Worm (Caenorhabditis elegans) whole organism, young adult: ENCODE results near the gene tag-10.

Experiments
- D2030.7 ChIP-seq: fragments of 200-800 bp; sonication (Bioruptor generic); IDR thresholded peaks from 2 replicates; pipeline ENCODE4 v1.3.6; 2022; ENCODE audit warnings: missing genetic modification reagents, missing genetic modification characterization, missing compliant biosample characterization
- F55B11.4 ChIP-seq: sonication (generic microtip); optimal IDR thresholded peaks from 2 replicates; lab custom pipeline; 2016; ENCODE audit warnings: missing compliant biosample characterization, missing genetic modification characterization, borderline replicate concordance; ENCODE audit not compliant: insufficient read depth
- F57A8.1 ChIP-seq: fragments of 200-800 bp; sonication (Bioruptor generic); optimal IDR thresholded peaks from 2 replicates; lab custom pipeline; 2018; ENCODE audit warnings: mild to moderate bottlenecking, missing genetic modification characterization, moderate library complexity, missing compliant biosample characterization
- F57C9.4 ChIP-seq: sonication (generic microtip); optimal IDR thresholded peaks from 2 replicates; lab custom pipeline; 2017; ENCODE audit warnings: mild to moderate bottlenecking, missing genetic modification characterization, missing compliant biosample characterization
- T26A5.8 ChIP-seq: sonication (generic microtip); optimal IDR thresholded peaks from 2 replicates; lab custom pipeline; 2016; ENCODE audit warnings: missing genetic modification characterization, missing compliant biosample characterization
- ZK185.1 ChIP-seq: sonication (generic microtip); optimal IDR thresholded peaks from 2 replicates; lab custom pipeline; 2016; ENCODE audit warnings: mild to moderate bottlenecking, missing genetic modification characterization, missing compliant biosample characterization; ENCODE audit not compliant: poor library complexity, severe bottlenecking
- athp-1 ChIP-seq: sonication (generic microtip); optimal IDR thresholded peaks from 2 replicates; lab custom pipeline; 2017; ENCODE audit warnings: mild to moderate bottlenecking, missing genetic modification characterization, missing compliant biosample characterization
- attf-5 ChIP-seq: fragments of 200-800 bp; sonication (Bioruptor generic); optimal IDR thresholded peaks from 2 replicates; lab custom pipeline; 2018; ENCODE audit warnings: mild to moderate bottlenecking, missing genetic modification characterization, missing compliant biosample characterization
- bed-2 ChIP-seq: fragments of 200-800 bp; sonication (Bioruptor generic); IDR thresholded peaks from 2 replicates; pipeline ENCODE4 v1.3.6; 2022; ENCODE audit warnings: missing genetic modification reagents, missing genetic modification characterization, missing compliant biosample characterization
- ceh-100 ChIP-seq: fragments of 200-800 bp; sonication (Bioruptor generic); IDR thresholded peaks from 2 replicates; pipeline ENCODE4 v1.3.6; 2022; ENCODE audit warnings: missing genetic modification reagents, missing genetic modification characterization, missing compliant biosample characterization
- ceh-40 ChIP-seq: fragments of 200-800 bp; sonication (Bioruptor generic); IDR thresholded peaks from 2 replicates; pipeline ENCODE4 v1.3.6; 2022; ENCODE audit warnings: missing genetic modification characterization, missing compliant biosample characterization
- ceh-79 ChIP-seq: sonication (generic microtip); optimal IDR thresholded peaks from 2 replicates; lab custom pipeline; 2017; ENCODE audit warnings: mild to moderate bottlenecking, missing genetic modification characterization, missing compliant biosample characterization
- dox-1 ChIP-seq: fragments of 200-800 bp; sonication (Bioruptor generic); IDR thresholded peaks from 2 replicates; pipeline ENCODE4 v1.3.6; 2022; ENCODE audit warnings: missing genetic modification reagents, missing genetic modification characterization, missing compliant biosample characterization
- efl-1 ChIP-seq: fragments of 150-350 bp; optimal IDR thresholded peaks from 2 replicates; lab custom pipeline; 2014; ENCODE audit warnings: missing biosample characterization, missing genetic modification reagents, missing genetic modification characterization
- egrh-3 ChIP-seq: fragments of 200-800 bp; sonication (Bioruptor generic); IDR thresholded peaks from 2 replicates; pipeline ENCODE4 v1.3.6; 2022; ENCODE audit warnings: missing genetic modification reagents, missing genetic modification characterization, missing compliant biosample characterization
- ekl-4 ChIP-seq: fragments of 200-800 bp; sonication (Bioruptor generic); IDR thresholded peaks from 2 replicates; pipeline ENCODE4 v1.3.6; 2022; ENCODE audit warnings: missing genetic modification reagents, missing genetic modification characterization, missing compliant biosample characterization
- hlh-26 ChIP-seq: fragments of 200-800 bp; sonication (Bioruptor generic); conservative IDR thresholded peaks from 2 replicates; pipeline ENCODE4 v1.3.6; 2022; ENCODE audit warnings: missing genetic modification reagents, missing genetic modification characterization, missing compliant biosample characterization
- hmg-1.2 ChIP-seq: fragments of 200-800 bp; sonication (Bioruptor generic); IDR thresholded peaks from 2 replicates; pipeline ENCODE4 v1.3.6; 2022; ENCODE audit warnings: missing genetic modification reagents, missing genetic modification characterization, missing compliant biosample characterization
- lin-26 ChIP-seq: fragments of 200-800 bp; sonication (Bioruptor generic); IDR thresholded peaks from 2 replicates; pipeline ENCODE4 v1.3.6; 2022; ENCODE audit warnings: missing genetic modification reagents, missing genetic modification characterization, missing compliant biosample characterization
- lin-40 ChIP-seq: sonication (generic microtip); optimal IDR thresholded peaks from 2 replicates; lab custom pipeline; 2016; ENCODE audit warnings: missing genetic modification characterization, mild to moderate bottlenecking, missing compliant biosample characterization, missing genotype, missing genetic modification reagents
- mcd-1 ChIP-seq: fragments of 200-800 bp; sonication (Bioruptor generic); IDR thresholded peaks from 2 replicates; pipeline ENCODE4 v1.3.6; 2022; ENCODE audit warnings: missing genetic modification reagents, missing genetic modification characterization, missing compliant biosample characterization
- mel-28 ChIP-seq: sonication (generic microtip); optimal IDR thresholded peaks from 2 replicates; lab custom pipeline; 2016; ENCODE audit warnings: borderline replicate concordance, mild to moderate bottlenecking, missing genetic modification characterization, missing compliant biosample characterization
- nfya-1 ChIP-seq: sonication (generic microtip); optimal IDR thresholded peaks from 2 replicates; lab custom pipeline; 2017; ENCODE audit warnings: antibody characterized with exemption, missing compliant biosample characterization, missing genetic modification characterization, borderline replicate concordance; ENCODE audit not compliant: insufficient read depth
- nhr-80 ChIP-seq: sonication (generic microtip); optimal IDR thresholded peaks from 2 replicates; lab custom pipeline; 2016; ENCODE audit warnings: missing genetic modification characterization, missing compliant biosample characterization
- pbrm-1 ChIP-seq: fragments of 200-800 bp; sonication (Bioruptor generic); IDR thresholded peaks from 2 replicates; pipeline ENCODE4 v1.3.6; 2022; ENCODE audit warnings: missing genetic modification reagents, missing genetic modification characterization, missing compliant biosample characterization
- pha-4 ChIP-seq: fragments of 150-350 bp; sonication (generic microtip); optimal IDR thresholded peaks from 2 replicates; lab custom pipeline; 2014; ENCODE audit warnings: missing biosample characterization, missing genetic modification reagents, missing genetic modification characterization
- rec-8 ChIP-seq, 2 experiments: sonication (generic microtip); optimal IDR thresholded peaks; 2 replicates each; lab custom pipeline; 2016; ENCODE audit warnings: mild to moderate bottlenecking in 2 of 2, missing genetic modification characterization in 2 of 2, missing genetic modification reagents in 2 of 2, missing genotype in 2 of 2, missing biosample characterization in 1 of 2, missing compliant biosample characterization in 1 of 2, moderate library complexity in 1 of 2
- tbx-9 ChIP-seq: sonication (generic microtip); optimal IDR thresholded peaks from 2 replicates; lab custom pipeline; 2016; ENCODE audit warnings: borderline replicate concordance, missing genetic modification characterization, inconsistent platforms, missing compliant biosample characterization
- tlf-1 ChIP-seq: fragments of 200-800 bp; sonication (Bioruptor generic); optimal IDR thresholded peaks from 2 replicates; lab custom pipeline; 2018; ENCODE audit warnings: mild to moderate bottlenecking, missing genetic modification characterization, missing compliant biosample characterization
- unc-130 ChIP-seq: sonication (generic microtip); optimal IDR thresholded peaks from 2 replicates; lab custom pipeline; 2016; ENCODE audit warnings: missing genetic modification reagents, missing genetic modification characterization, missing compliant biosample characterization
- xnd-1 ChIP-seq: sonication (generic microtip); optimal IDR thresholded peaks from 2 replicates; lab custom pipeline; 2016; ENCODE audit warnings: missing genotype, missing genetic modification reagents, missing genetic modification characterization, missing compliant biosample characterization
- zfh-2 ChIP-seq: fragments of 200-800 bp; sonication (Bioruptor generic); conservative IDR thresholded peaks from 2 replicates; pipeline ENCODE4 v1.3.6; 2022; ENCODE audit warnings: missing genetic modification reagents, missing genetic modification characterization, missing compliant biosample characterization
- ztf-22 ChIP-seq: fragments of 200-800 bp; sonication (Bioruptor generic); optimal IDR thresholded peaks from 2 replicates; lab custom pipeline; 2018; ENCODE audit warnings: mild to moderate bottlenecking, missing genetic modification characterization, moderate library complexity, missing compliant biosample characterization

The tag-10 gene

ce11 chrII:13637464-13637863 is 5.1 kb downstream of the tag-10 start:
- peak; percentile 36; the same call in 1 of the 2 replicates for TF ChIP-seq egrh-3 (GFP tag; lab: Robert Waterston, UW)
- TF ChIP-seq ceh-100 (GFP tag; lab: Robert Waterston, UW) = no peak
- TF ChIP-seq D2030.7 = no peak
- no peak for TF ChIP-seq ceh-79 (tag; lab: Kevin White, UChicago)
- TF ChIP-seq nfya-1 (tag; lab: Kevin White, UChicago) = no peak
- peak; percentile 50; the same call in 1 of the 2 replicates for TF ChIP-seq zfh-2 (GFP tag; lab: Robert Waterston, UW)

- TF ChIP-seq F57A8.1 (GFP tag; lab: Kevin White, UChicago) = peak; percentile 23
- no peak for TF ChIP-seq xnd-1 (tag; lab: Kevin White, UChicago)
- TF ChIP-seq zfh-2 (GFP tag; lab: Robert Waterston, UW) = peak; percentile 40; the same call in 1 of the 2 replicates
- 0 out of 2 replicates have a peak, but pooled peaks have one; percentile 15 for TF ChIP-seq lin-26 (GFP tag; lab: Robert Waterston, UW)
- 0 out of 2 replicates have a peak, but pooled peaks have one; percentile 5 for TF ChIP-seq mcd-1 (GFP tag; lab: Robert Waterston, UW)
Observed at ce11 chrII:13637941-13638489, 5.6 kb downstream of the tag-10 start, which contains the start of gene phdh-1. TSS of gene phdh-1 (minus strand) at chrII:13638480.

- peak; percentile 29 for TF ChIP-seq lin-40
- TF ChIP-seq rec-8 (tag; optimal IDR thresholded peaks at IDR 0.05; lab: Kevin White, UChicago) = no peak
- TF ChIP-seq ZK185.1 (tag; lab: Kevin White, UChicago) = peak; percentile 5
- peak; percentile 62 for TF ChIP-seq nhr-80 (tag; lab: Kevin White, UChicago)
Observed at ce11 chrII:13638576-13638975, 6.2 kb downstream of the tag-10 start.

- no peak for TF ChIP-seq ekl-4 (GFP tag; lab: Robert Waterston, UW)
- TF ChIP-seq attf-5 (GFP tag; lab: Kevin White, UChicago) = peak; percentile 19
Observed at ce11 chrII:13640210-13640609, 7.8 kb downstream of the tag-10 start.

ce11 chrII:13641311-13641710 is 8.9 kb downstream of the tag-10 start, which contains the start of gene fbxa-167:
TSS of gene fbxa-167 (plus strand) at chrII:13641489.
- TF ChIP-seq F57C9.4 (no peak), hmg-1.2 (GFP tag; lab: Robert Waterston, UW) (peak; percentile 58; the same call in 1 of the 2 replicates), pha-4 (tag; lab: Kevin White, UChicago) (no peak), athp-1 (tag; lab: Kevin White, UChicago) (no peak)

ce11 chrII:13648230-13648629 is 15.8 kb downstream of the tag-10 start, which contains the start of gene fbxa-169:
TSS of gene fbxa-169 (plus strand) at chrII:13648530.
- TF ChIP-seq tbx-9 (tag; lab: Kevin White, UChicago) = no peak
- no peak for TF ChIP-seq bed-2 (GFP tag; lab: Robert Waterston, UW)
- TF ChIP-seq F55B11.4 (tag; lab: Kevin White, UChicago) = no peak
- TF ChIP-seq ceh-40 (GFP tag; lab: Robert Waterston, UW) = no peak
- no peak for TF ChIP-seq tlf-1 (GFP tag; lab: Kevin White, UChicago)
- TF ChIP-seq hlh-26 = no peak
- no peak for TF ChIP-seq efl-1
- no peak for TF ChIP-seq mel-28
- TF ChIP-seq pha-4 (tag; lab: Kevin White, UChicago) = no peak
- TF ChIP-seq nfya-1 (tag; lab: Kevin White, UChicago) = no peak
- no peak for TF ChIP-seq dox-1 (GFP tag; lab: Robert Waterston, UW)
- no peak for TF ChIP-seq unc-130 (GFP tag; lab: Kevin White, UChicago)
- no peak for TF ChIP-seq ekl-4 (GFP tag; lab: Robert Waterston, UW)
- no peak for TF ChIP-seq T26A5.8 (tag; lab: Kevin White, UChicago)
- no peak for TF ChIP-seq ztf-22 (GFP tag; lab: Kevin White, UChicago)
- no peak for TF ChIP-seq pbrm-1 (GFP tag; lab: Robert Waterston, UW)
